Fruit fly (Drosophila melanogaster): ENCODE results near the gene CG11656.
A peak's percentile ranks its signal among the peaks of the same experiment; 100 is the strongest.

CG11656 gene

DNA sequence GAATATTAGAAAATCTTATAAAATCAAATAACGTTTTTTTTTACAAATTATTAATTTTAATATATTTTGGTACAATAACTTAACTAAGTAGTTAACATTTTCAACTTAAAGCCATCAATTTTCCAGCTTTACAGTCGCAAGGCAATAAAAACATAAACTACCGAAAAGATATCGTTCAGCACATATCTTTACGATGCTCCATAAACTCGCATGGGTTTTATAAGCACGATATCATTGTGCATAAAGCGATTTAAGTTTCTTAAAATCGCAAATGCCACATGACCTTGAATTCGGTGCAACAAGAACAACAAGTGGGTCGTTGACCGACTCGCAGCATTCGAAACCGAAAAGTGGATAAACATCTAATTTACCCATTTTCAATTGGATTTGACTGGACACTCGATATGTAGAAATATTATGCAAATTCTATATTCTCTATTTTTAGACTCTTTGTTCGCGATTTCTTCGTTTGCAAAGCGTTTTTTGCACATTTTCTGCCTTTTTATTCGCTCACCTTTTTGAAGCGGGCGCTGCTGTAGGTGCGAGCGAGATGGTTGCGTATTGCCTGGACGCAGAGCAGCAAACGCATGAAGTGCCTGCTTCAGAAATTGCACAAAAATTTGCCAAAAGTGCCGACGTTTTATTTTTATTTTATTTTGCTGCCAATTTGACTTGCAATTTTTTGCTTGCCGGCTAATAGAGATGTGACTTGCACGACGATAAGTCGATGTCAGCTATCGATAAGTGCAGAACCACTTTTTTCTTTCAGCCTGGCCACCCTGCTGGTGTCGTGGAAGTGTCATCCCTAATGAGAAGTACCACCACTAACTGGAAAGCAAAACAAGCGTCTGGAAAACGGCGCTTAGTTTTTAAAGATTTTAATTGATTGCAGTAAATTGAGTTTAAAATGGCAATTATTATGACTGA is 48.5 kb upstream of the CG11656 start, which contains the start of gene Spc25 (continued):
- TF ChIP-seq Ada2b (GFP tag; IDR thresholded peaks at IDR 0.05) (no peak), CG13287 (GFP tag; IDR thresholded peaks at IDR 0.05; ENCODE audit: partially characterized antibody) (peak; percentile 97), CG1529 (GFP tag; optimal IDR thresholded peaks at IDR 0.05) (no peak), CG11093 (GFP tag; IDR thresholded peaks at IDR 0.05) (no peak), CTCF (GFP tag; optimal IDR thresholded peaks at IDR 0.05) (no peak), Dip3 (GFP tag; optimal IDR thresholded peaks at IDR 0.05) (peak; percentile 35), CG2875 (GFP tag; optimal IDR thresholded peaks at IDR 0.05) (no peak), CG2129 (GFP tag; IDR thresholded peaks at IDR 0.05; ENCODE audit: partially characterized antibody) (peak; percentile 76), D19B (GFP tag; optimal IDR thresholded peaks at IDR 0.05) (no peak), Gsc (GFP tag; IDR thresholded peaks at IDR 0.05) (no peak), CG11085 (GFP tag; IDR thresholded peaks at IDR 0.05) (no peak), vfl (GFP tag; optimal IDR thresholded peaks at IDR 0.05) (peak; percentile 67), Ets65A (GFP tag) (peak; percentile 95), zen (tag; optimal IDR thresholded peaks at IDR 0.05) (no peak), danr (GFP tag; IDR thresholded peaks at IDR 0.05) (no peak), PHDP (tag; optimal IDR thresholded peaks at IDR 0.05) (peak; percentile 55), CG8290 (GFP tag; optimal IDR thresholded peaks at IDR 0.05) (peak; percentile 70), CG8290 (tag; optimal IDR thresholded peaks at IDR 0.05) (peak in 1 of 2 experiments; percentile 37), CG3281 (GFP tag; optimal IDR thresholded peaks at IDR 0.05) (peak; percentile 9), Optix (GFP tag; IDR thresholded peaks at IDR 0.05) (peak; percentile 57; the same call in 1 of the 3 replicates), disco-r (GFP tag; optimal IDR thresholded peaks at IDR 0.05) (no peak), HHEX (GFP tag; optimal IDR thresholded peaks at IDR 0.05) (no peak), CG1603 (tag; optimal IDR thresholded peaks at IDR 0.05) (peak; percentile 72), zfh2 (GFP tag; optimal IDR thresholded peaks at IDR 0.05) (peak; percentile 75), CG7786 (GFP tag; optimal IDR thresholded peaks at IDR 0.05) (peak; percentile 37), Tbp (GFP tag; optimal IDR thresholded peaks at IDR 0.05) (no peak), CG4617 (GFP tag; optimal IDR thresholded peaks at IDR 0.05; ENCODE audit: borderline replicate concordance) (peak; percentile 77), C15 (GFP tag; IDR thresholded peaks at IDR 0.05) (no peak), onecut (GFP tag; IDR thresholded peaks at IDR 0.05) (no peak; the same call in 1 of the 2 replicates), CG15269 (tag; optimal IDR thresholded peaks at IDR 0.05) (peak; percentile 17), lab (GFP tag; optimal IDR thresholded peaks at IDR 0.05) (peak; percentile 23), ara (GFP tag; IDR thresholded peaks at IDR 0.05) (peak; percentile 29; the same call in 1 of the 2 replicates), seq (GFP tag; IDR thresholded peaks at IDR 0.05) (no peak), CG9817 (tag; optimal IDR thresholded peaks at IDR 0.05) (peak; percentile 33), wek (GFP tag; optimal IDR thresholded peaks at IDR 0.05) (no peak), sqz (GFP tag; optimal IDR thresholded peaks at IDR 0.05) (peak; percentile 38), eyg (GFP tag; optimal IDR thresholded peaks at IDR 0.05) (peak; percentile 24), Asciz (GFP tag; optimal IDR thresholded peaks at IDR 0.05) (no peak), CG11398 (GFP tag; optimal IDR thresholded peaks at IDR 0.05) (no peak), Oaz (GFP tag; IDR thresholded peaks at IDR 0.05) (no peak), Six4 (GFP tag; optimal IDR thresholded peaks at IDR 0.05) (no peak), cad (GFP tag; optimal IDR thresholded peaks at IDR 0.05) (no peak), MBD-R2 (GFP tag; IDR thresholded peaks at IDR 0.05) (peak; percentile 90), ssp (GFP tag; IDR thresholded peaks at IDR 0.05) (peak; percentile 43), CG12391 (tag; optimal IDR thresholded peaks at IDR 0.05) (peak; percentile 51), bcd (GFP tag; optimal IDR thresholded peaks at IDR 0.05) (no peak), CG6272 (GFP tag; IDR thresholded peaks at IDR 0.05) (peak; percentile 76), NfI (GFP tag; optimal IDR thresholded peaks at IDR 0.05) (no peak), Abd-B (GFP tag; optimal IDR thresholded peaks at IDR 0.05) (no peak), tap (tag; optimal IDR thresholded peaks at IDR 0.05) (no peak)

All from whole organism, embryonic.